Worm (Caenorhabditis elegans): Measurements from ENCODE around the gene gldi-3.

- TF ChIP-seq ets-7 (tag; optimal IDR thresholded peaks at IDR 0.05) (no peak), tra-4 (tag; optimal IDR thresholded peaks at IDR 0.05) (no peak), tbx-37 (GFP tag; conservative IDR thresholded peaks at IDR 0.05) (no peak), B0310.2 (tag; optimal IDR thresholded peaks at IDR 0.05) (no peak), ceh-36 (tag; optimal IDR thresholded peaks at IDR 0.05) (no peak), pes-1 (GFP tag; IDR thresholded peaks at IDR 0.05) (no peak), sea-1 (GFP tag; conservative IDR thresholded peaks at IDR 0.05) (no peak), ceh-13 (GFP tag; optimal IDR thresholded peaks at IDR 0.05) (no peak)
Observed at ce11 chrII:9314733-9315132, 34.8 kb upstream of the gldi-3 start.

Measured in whole organism, early embryonic.